Fruit fly (Drosophila melanogaster) whole organism, prepupa: ENCODE measurements around the gene CG7368.

ENCODE experiments used
- CG11294 ChIP-seq: fragments of 200-800 bp; sonication (Bioruptor generic); IDR thresholded peaks from 2 replicates; pipeline ENCODE4 v1.3.6; 2022; ENCODE audit warnings: missing biosample characterization, missing genetic modification characterization
- CG6792 ChIP-seq: fragments of 200-800 bp; sonication (Bioruptor generic); optimal IDR thresholded peaks from 3 replicates; lab custom pipeline; 2016; ENCODE audit warnings: missing biosample characterization, missing genetic modification characterization
- fd85E ChIP-seq: fragments of 200-800 bp; sonication (Bioruptor generic); optimal IDR thresholded peaks from 3 replicates; lab custom pipeline; 2016; ENCODE audit warnings: missing biosample characterization, missing genetic modification characterization

dm6 chr3L:11609835-11610234 is 12.8 kb downstream of the CG7368 start, which contains the start of gene CG42832:
- TF ChIP-seq CG6792 (GFP tag; lab: Kevin White, UChicago) = no peak
- TF ChIP-seq fd85E (GFP tag; lab: Kevin White, UChicago) = no peak
- TF ChIP-seq CG11294 (GFP tag; lab: Robert Waterston, UW) = no peak
